Fruit fly (Drosophila melanogaster): Measurements from ENCODE around the gene CG46280.

Gene CG46280

DNA sequence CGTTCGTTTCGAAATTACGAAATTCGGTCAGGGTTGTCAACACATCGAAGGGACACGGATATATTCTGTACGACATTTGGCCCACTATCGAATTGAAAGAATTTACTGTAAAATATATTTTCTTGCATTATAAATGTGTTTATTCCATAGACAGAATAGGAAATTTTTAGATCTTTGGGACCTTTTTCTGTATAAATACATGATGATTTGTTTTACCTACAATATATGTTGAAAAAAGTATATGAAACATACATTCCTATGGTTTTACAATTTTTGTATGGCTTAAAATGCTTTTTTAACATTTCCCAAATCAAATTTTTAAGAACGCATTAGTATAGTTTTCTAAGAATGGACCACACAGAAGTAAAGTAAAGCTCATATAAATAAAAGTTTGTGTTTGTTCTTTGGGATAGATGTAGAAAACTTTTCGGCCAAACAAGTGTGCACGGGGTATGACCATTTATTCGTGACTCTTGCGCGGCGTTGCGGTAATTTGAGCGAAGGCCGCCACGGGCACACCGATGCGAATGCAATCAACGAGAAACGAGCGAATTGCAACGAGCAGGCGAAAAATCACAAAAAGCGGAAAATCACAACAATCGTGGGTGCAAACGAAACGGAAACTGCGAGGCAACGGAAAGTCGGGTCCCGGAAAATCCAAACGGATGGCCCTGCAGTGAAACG lies 32.8 kb downstream of the CG46280 start, which contains the start of the genes CG17327, CG44194 and CG7518 (continued):
- TF ChIP-seq lab (GFP tag; optimal IDR thresholded peaks at IDR 0.05), result no peak
- no peak for TF ChIP-seq en (GFP tag; optimal IDR thresholded peaks at IDR 0.05)
- peak; percentile 25; the same call in 2 of the 3 replicates for TF ChIP-seq CG11456 (GFP tag; IDR thresholded peaks at IDR 0.05)
- TF ChIP-seq CG15601 (tag; optimal IDR thresholded peaks at IDR 0.05), result no peak
- no peak for TF ChIP-seq E2f1 (GFP tag; IDR thresholded peaks at IDR 0.05)
- peak; percentile 2 for TF ChIP-seq HmgZ (tag; optimal IDR thresholded peaks at IDR 0.05)
- no peak for TF ChIP-seq zf30C (GFP tag; optimal IDR thresholded peaks at IDR 0.05)
- TF ChIP-seq gt (GFP tag; IDR thresholded peaks at IDR 0.05), result no peak
- TF ChIP-seq insv (GFP tag; optimal IDR thresholded peaks at IDR 0.05), result no peak
- TF ChIP-seq Asciz (GFP tag; optimal IDR thresholded peaks at IDR 0.05), result no peak
- TF ChIP-seq fru (optimal IDR thresholded peaks at IDR 0.05), result peak; percentile 11
- TF ChIP-seq CG13296 (GFP tag; optimal IDR thresholded peaks at IDR 0.05), result no peak
- TF ChIP-seq Sin3A (optimal IDR thresholded peaks at IDR 0.05), result peak; percentile 51
- TF ChIP-seq disco-r (GFP tag; optimal IDR thresholded peaks at IDR 0.05), result no peak
- TF ChIP-seq lola (GFP tag; optimal IDR thresholded peaks at IDR 0.05), result peak in 1 of 3 experiments; percentile 52
- no peak for TF ChIP-seq CG7987 (GFP tag; optimal IDR thresholded peaks at IDR 0.05)
- TF ChIP-seq Hand (GFP tag; optimal IDR thresholded peaks at IDR 0.05), result no peak
- TF ChIP-seq CG12299 (tag; optimal IDR thresholded peaks at IDR 0.05), result no peak
- TF ChIP-seq CG1603 (tag; optimal IDR thresholded peaks at IDR 0.05), result no peak
- no peak for TF ChIP-seq sc (optimal IDR thresholded peaks at IDR 0.05)
- TF ChIP-seq sc (GFP tag; optimal IDR thresholded peaks at IDR 0.05), result no peak
- no peak for TF ChIP-seq her (GFP tag; optimal IDR thresholded peaks at IDR 0.05)
- no peak for TF ChIP-seq CG1529 (GFP tag; optimal IDR thresholded peaks at IDR 0.05)
- no peak for TF ChIP-seq jing (GFP tag; optimal IDR thresholded peaks at IDR 0.05)
- TF ChIP-seq slbo (GFP tag; IDR thresholded peaks at IDR 0.05), result peak; percentile 56
- peak; percentile 16 for TF ChIP-seq fu2 (GFP tag; optimal IDR thresholded peaks at IDR 0.05)
- TF ChIP-seq HLH3B (GFP tag; IDR thresholded peaks at IDR 0.05), result no peak
- no peak for TF ChIP-seq Atf-2 (GFP tag; optimal IDR thresholded peaks at IDR 0.05)
- TF ChIP-seq ind (GFP tag; optimal IDR thresholded peaks at IDR 0.05), result no peak
- TF ChIP-seq ERR (GFP tag; optimal IDR thresholded peaks at IDR 0.05), result no peak
- TF ChIP-seq row (GFP tag; IDR thresholded peaks at IDR 0.05), result peak; percentile 84
- no peak for TF ChIP-seq CG1233 (GFP tag; optimal IDR thresholded peaks at IDR 0.05)
- TF ChIP-seq gsb-n (tag; optimal IDR thresholded peaks at IDR 0.05), result no peak
- peak; percentile 53; the same call in 1 of the 2 replicates for TF ChIP-seq CG1024 (GFP tag; IDR thresholded peaks at IDR 0.05)
- peak; percentile 29; the same call in 1 of the 2 replicates for TF ChIP-seq Ptx1 (GFP tag; IDR thresholded peaks at IDR 0.05)
- TF ChIP-seq CG18764 (GFP tag; optimal IDR thresholded peaks at IDR 0.05), result no peak
- no peak for TF ChIP-seq CG14965 (GFP tag; optimal IDR thresholded peaks at IDR 0.05; ENCODE audit: borderline replicate concordance)
- no peak for TF ChIP-seq D (optimal IDR thresholded peaks at IDR 0.05)
- TF ChIP-seq D (GFP tag; optimal IDR thresholded peaks at IDR 0.05), result no peak
- TF ChIP-seq Dad (GFP tag; optimal IDR thresholded peaks at IDR 0.05), result no peak
- peak; percentile 21 for TF ChIP-seq CG9437 (GFP tag; optimal IDR thresholded peaks at IDR 0.05)
- no peak for TF ChIP-seq CG3065 (GFP tag; optimal IDR thresholded peaks at IDR 0.05)
- TF ChIP-seq CG11560 (tag; IDR thresholded peaks at IDR 0.05), result no peak
- no peak for TF ChIP-seq Drgx (GFP tag; IDR thresholded peaks at IDR 0.05)
- peak; percentile 5 for TF ChIP-seq CG34376 (GFP tag; optimal IDR thresholded peaks at IDR 0.05)
- no peak for TF ChIP-seq PHDP (tag; optimal IDR thresholded peaks at IDR 0.05)
- no peak for TF ChIP-seq CG14667 (GFP tag; IDR thresholded peaks at IDR 0.05)
- TF ChIP-seq CG4730 (GFP tag; IDR thresholded peaks at IDR 0.05), result no peak
- no peak for TF ChIP-seq Fer1 (GFP tag; optimal IDR thresholded peaks at IDR 0.05)
- TF ChIP-seq B-H1 (GFP tag; IDR thresholded peaks at IDR 0.05), result no peak
- no peak for TF ChIP-seq CG6654 (GFP tag; optimal IDR thresholded peaks at IDR 0.05)
- TF ChIP-seq cato (GFP tag; optimal IDR thresholded peaks at IDR 0.05; ENCODE audit: borderline replicate concordance), result peak; percentile 7

Measured in whole organism, embryonic.